Fruit fly (Drosophila melanogaster) whole organism, prepupa: Measurements from ENCODE around the gene Bem46.

ENCODE experiments used
- CG8632 ChIP-seq: fragments of 200-800 bp; sonication (Bioruptor generic); optimal IDR thresholded peaks from 3 replicates; lab custom pipeline; 2016; ENCODE audit warnings: missing biosample characterization, missing genetic modification characterization
- topi ChIP-seq: fragments of 200-800 bp; sonication (Bioruptor generic); optimal IDR thresholded peaks from 3 replicates; lab custom pipeline; 2016; ENCODE audit warnings: missing biosample characterization, missing genetic modification characterization

- TF ChIP-seq topi (GFP tag; lab: Kevin White, UChicago) (no peak), CG8632 (GFP tag; lab: Kevin White, UChicago) (no peak)
Measured at dm6 chr2L:3030350-3030749, 42.4 kb downstream of the Bem46 start, which contains the start of gene GABPI.
